Fruit fly (Drosophila melanogaster) S2 (cell line): ENCODE results near the gene Nfs1.

Source experiments
- CG8478 ChIP-seq: fragments of >200 bp; optimal IDR thresholded peaks from 2 replicates; lab custom pipeline; 2018
- CTCF ChIP-seq, 2 experiments: fragments of >200 bp; optimal IDR thresholded peaks; 2 replicates each; lab custom pipeline; 2018

DNA sequence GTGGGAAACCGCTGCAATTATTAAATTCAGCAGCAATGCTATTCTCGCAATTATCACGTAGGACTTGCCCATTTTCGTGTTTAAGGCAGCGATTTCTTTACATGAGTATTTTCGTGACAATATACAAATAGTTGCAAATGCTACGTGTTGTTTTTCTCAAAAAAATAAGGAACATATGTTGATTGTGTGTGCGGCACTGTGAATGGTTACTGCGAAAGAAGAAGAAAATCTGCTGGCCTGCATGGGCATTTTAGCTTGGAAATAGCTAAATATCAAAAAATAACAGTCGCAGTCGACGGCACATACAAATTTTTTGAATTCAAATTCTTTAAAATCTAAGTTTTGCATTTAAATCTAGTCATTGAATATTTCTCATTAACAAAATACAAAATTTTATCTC lies 41.1 kb downstream of the Nfs1 start, which contains the start of gene CG6766:
- TF ChIP-seq CTCF (optimal IDR thresholded peaks at IDR 0.05; lab: Kevin White, UChicago) (no peak), CG8478 (lab: Kevin White, UChicago) (no peak)
